Worm (Caenorhabditis elegans): ENCODE results near the gene xnd-1.

- TF ChIP-seq attf-3 (GFP tag; conservative IDR thresholded peaks at IDR 0.05), result peak; percentile 51; the same call in 1 of the 2 replicates
- TF ChIP-seq pha-4 (tag; optimal IDR thresholded peaks at IDR 0.05), result no peak
- peak; percentile 40 for TF ChIP-seq tbp1 (GFP tag; optimal IDR thresholded peaks at IDR 0.05)
- no peak for TF ChIP-seq ets-4 (GFP tag; optimal IDR thresholded peaks at IDR 0.05)
- TF ChIP-seq F10E7.11 (tag; optimal IDR thresholded peaks at IDR 0.05), result no peak
- no peak for TF ChIP-seq him-1 (tag; optimal IDR thresholded peaks at IDR 0.05)
- TF ChIP-seq egrh-3 (GFP tag; IDR thresholded peaks at IDR 0.05), result no peak
- TF ChIP-seq hlh-26 (GFP tag; conservative IDR thresholded peaks at IDR 0.05), result no peak
- no peak for TF ChIP-seq ztf-25 (GFP tag; IDR thresholded peaks at IDR 0.05)
- TF ChIP-seq fkh-3 (tag; optimal IDR thresholded peaks at IDR 0.05), result no peak
Measured at ce11 chrIII:5591668-5592149, 12.6 kb upstream of the xnd-1 start, which contains the start of the genes ddx-15 and ucr-1.
